Worm (Caenorhabditis elegans): ENCODE measurements around the gene Y37E11B.1.

DNA sequence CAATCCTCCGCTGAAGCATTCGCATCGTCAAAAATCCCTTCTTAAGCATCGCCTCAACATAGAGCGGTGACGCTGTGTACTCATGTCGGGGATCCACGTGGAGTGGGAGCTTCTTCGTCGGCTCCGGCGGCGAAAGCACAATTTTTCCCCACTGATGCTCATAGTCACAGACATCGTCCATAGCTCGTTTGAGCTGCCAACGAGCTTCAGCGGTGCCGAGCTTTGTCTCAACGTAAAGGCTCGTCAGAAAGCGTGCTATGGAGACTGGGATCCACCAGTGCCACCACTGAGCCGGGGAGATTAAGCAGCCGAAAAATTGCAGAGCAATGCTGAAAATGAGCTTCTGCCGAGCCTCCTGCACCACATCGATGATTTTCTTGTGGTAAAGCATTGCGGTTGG is 11.4 kb downstream of the Y37E11B.1 start:
- TF ChIP-seq tbx-8 (GFP tag; optimal IDR thresholded peaks at IDR 0.05) (no peak), hlh-1 (tag; optimal IDR thresholded peaks at IDR 0.05) (no peak), ztf-11 (tag; optimal IDR thresholded peaks at IDR 0.05) (no peak), nhr-237 (tag; optimal IDR thresholded peaks at IDR 0.05) (no peak)
